Worm (Caenorhabditis elegans): Measurements from ENCODE around the gene B0454.5.

Gene B0454.5

ce11 chrII:2997828-2998441 is 40.7 kb upstream of the B0454.5 start:
- TF ChIP-seq M03D4.4 (tag; optimal IDR thresholded peaks at IDR 0.05) (no peak), nhr-12 (tag; optimal IDR thresholded peaks at IDR 0.05) (no peak), sptf-1 (tag; optimal IDR thresholded peaks at IDR 0.05) (no peak), sem-2 (GFP tag; optimal IDR thresholded peaks at IDR 0.05) (no peak), zip-8 (tag; optimal IDR thresholded peaks at IDR 0.05) (peak; percentile 100)

- TF ChIP-seq ceh-83 (GFP tag; optimal IDR thresholded peaks at IDR 0.05): peak; percentile 19
- TF ChIP-seq ceh-39 (tag; optimal IDR thresholded peaks at IDR 0.05): no peak
- no peak for TF ChIP-seq mep-1 (tag; optimal IDR thresholded peaks at IDR 0.05)
- no peak for TF ChIP-seq nhr-12 (tag; optimal IDR thresholded peaks at IDR 0.05)
- no peak for TF ChIP-seq nhr-2 (tag; optimal IDR thresholded peaks at IDR 0.05)
- peak; percentile 24 for TF ChIP-seq cnd-1 (tag; optimal IDR thresholded peaks at IDR 0.05)
Measured at ce11 chrII:3000535-3001264, 38.0 kb upstream of the B0454.5 start, which contains the start of gene lido-9. Gene lido-9 (plus strand): TSS chrII:3000768.

- TF ChIP-seq ztf-11 (tag; optimal IDR thresholded peaks at IDR 0.05) (no peak), drap-1 (GFP tag; optimal IDR thresholded peaks at IDR 0.05) (no peak)
Measured at ce11 chrII:3002211-3002610, 36.4 kb upstream of the B0454.5 start, which contains the start of gene lido-10. Gene lido-10 (plus strand): TSS chrII:3002511.

DNA sequence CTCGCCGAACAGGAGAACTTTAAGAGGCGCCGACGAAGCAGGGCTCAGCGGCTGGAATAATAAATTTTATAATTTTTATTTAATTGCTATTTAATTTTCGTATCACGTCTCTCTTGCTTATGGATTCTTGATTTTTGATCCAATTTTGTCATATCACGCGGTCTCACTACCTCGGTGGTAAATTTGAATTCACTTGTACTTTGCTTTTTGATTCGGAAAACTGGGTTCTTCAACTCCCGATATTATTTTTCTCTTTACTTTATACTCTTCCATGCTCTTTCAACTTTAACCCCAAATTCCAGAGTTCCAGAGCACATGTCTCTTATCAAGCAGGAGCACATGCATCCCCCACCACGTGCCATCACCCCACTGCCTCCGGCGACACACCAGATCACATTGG is 35.0 kb upstream of the B0454.5 start, which contains the start of gene lido-11:
TSS of gene lido-11 (plus strand) at position 301 of the 400 bp plus-strand sequence.
- TF ChIP-seq ham-2 (GFP tag; optimal IDR thresholded peaks at IDR 0.05): no peak
- TF ChIP-seq bed-3 (GFP tag; optimal IDR thresholded peaks at IDR 0.05): no peak
- no peak for TF ChIP-seq nhr-12 (tag; optimal IDR thresholded peaks at IDR 0.05)
- no peak for TF ChIP-seq mab-5 (tag; optimal IDR thresholded peaks at IDR 0.05)
- no peak for TF ChIP-seq tbx-8 (GFP tag; optimal IDR thresholded peaks at IDR 0.05)
- no peak for TF ChIP-seq zip-8 (tag; optimal IDR thresholded peaks at IDR 0.05)
- no peak for TF ChIP-seq mls-2 (tag; optimal IDR thresholded peaks at IDR 0.05)
- no peak for TF ChIP-seq lin-13 (tag; optimal IDR thresholded peaks at IDR 0.05)
- no peak for TF ChIP-seq sem-2 (GFP tag; optimal IDR thresholded peaks at IDR 0.05)
- no peak for TF ChIP-seq pha-4 (tag; optimal IDR thresholded peaks at IDR 0.05)
- TF ChIP-seq nhr-2 (tag; optimal IDR thresholded peaks at IDR 0.05): no peak
- TF ChIP-seq unc-62 (GFP tag; optimal IDR thresholded peaks at IDR 0.05): no peak
- no peak for TF ChIP-seq hlh-1 (tag; optimal IDR thresholded peaks at IDR 0.05)
- no peak for TF ChIP-seq ceh-43 (GFP tag; optimal IDR thresholded peaks at IDR 0.05)
- no peak for TF ChIP-seq nhr-76 (tag; optimal IDR thresholded peaks at IDR 0.05)
- no peak for TF ChIP-seq blmp-1 (tag; optimal IDR thresholded peaks at IDR 0.05)
- no peak for TF ChIP-seq snpc-4 (tag; optimal IDR thresholded peaks at IDR 0.05)

DNA sequence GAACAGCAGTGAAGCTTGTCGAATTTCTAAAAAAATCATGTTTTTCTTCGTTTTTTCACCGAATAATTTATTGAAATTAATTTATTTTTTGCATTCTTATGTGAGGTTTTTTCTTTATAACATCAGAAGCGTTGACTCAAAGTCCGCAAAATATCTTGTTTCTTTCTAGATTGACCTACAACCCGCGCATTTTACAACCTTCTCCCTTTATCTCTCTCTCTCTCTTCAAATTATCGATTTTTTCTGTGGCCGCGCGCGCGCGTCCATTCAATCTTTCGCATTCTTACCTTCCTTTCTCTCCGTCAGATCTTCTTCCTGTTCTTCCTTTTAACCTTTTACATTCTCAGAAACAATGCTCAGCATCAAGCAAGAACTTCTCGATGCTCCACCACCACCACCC is 33.2 kb upstream of the B0454.5 start, which contains the start of gene lido-12:
TSS of gene lido-12 (plus strand) at position 301 of the 400 bp plus-strand sequence.
- TF ChIP-seq tbx-8 (GFP tag; optimal IDR thresholded peaks at IDR 0.05) (no peak), lsy-2 (tag; optimal IDR thresholded peaks at IDR 0.05) (no peak), nhr-28 (tag; optimal IDR thresholded peaks at IDR 0.05) (no peak), ceh-43 (GFP tag; optimal IDR thresholded peaks at IDR 0.05) (no peak), elt-1 (tag; optimal IDR thresholded peaks at IDR 0.05; ENCODE audit: borderline replicate concordance, insufficient read depth) (no peak), nhr-12 (tag; optimal IDR thresholded peaks at IDR 0.05) (no peak)

DNA sequence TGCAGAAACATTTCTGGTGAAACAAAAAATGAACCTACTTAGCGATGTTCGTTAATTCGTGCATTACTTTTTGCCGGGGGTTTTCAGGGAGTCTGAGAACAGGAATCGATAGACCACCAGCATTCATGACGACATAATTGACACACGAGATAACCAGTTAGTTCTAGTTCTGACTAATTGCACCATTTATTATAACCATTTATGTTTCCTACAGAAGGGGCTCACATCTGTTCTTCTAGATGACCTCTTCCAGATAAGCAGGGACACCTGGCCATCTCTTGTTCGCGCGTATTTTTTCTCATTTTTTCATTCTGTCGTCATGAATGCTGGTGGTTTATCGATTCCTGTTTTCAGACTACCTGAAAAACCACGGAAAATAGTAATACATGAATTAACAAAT is 30.3 kb upstream of the B0454.5 start, which contains the start of gene sdz-5:
TSS of gene sdz-5 (plus strand) at position 301 of the 400 bp plus-strand sequence.
- TF ChIP-seq ceh-39 (tag; optimal IDR thresholded peaks at IDR 0.05) (peak; percentile 8), nhr-28 (tag; optimal IDR thresholded peaks at IDR 0.05) (no peak), mep-1 (tag; optimal IDR thresholded peaks at IDR 0.05) (no peak)
